Worm (Caenorhabditis elegans) whole organism, L2 larva: ENCODE data around the gene ZC262.2.
"Not testable (repeated sequence)": the region's sequence is repeated elsewhere in the genome, so short reads cannot be mapped to it uniquely, and the experiment has no call there.

Experiments
- C34F6.9 ChIP-seq: fragments of 150-350 bp; optimal IDR thresholded peaks from 2 replicates; lab custom pipeline; 2014; ENCODE audit warnings: missing biosample characterization, missing genetic modification characterization
- F13H6.1 ChIP-seq: sonication (generic microtip); optimal IDR thresholded peaks from 2 replicates; lab custom pipeline; 2016; ENCODE audit warnings: missing genetic modification characterization, missing compliant biosample characterization
- R02D3.7 ChIP-seq: fragments of 150-350 bp; optimal IDR thresholded peaks from 2 replicates; lab custom pipeline; 2014; ENCODE audit warnings: missing biosample characterization, missing genetic modification characterization
- Y55F3AM.14 ChIP-seq: fragments of 200-800 bp; sonication (Bioruptor generic); optimal IDR thresholded peaks from 2 replicates; lab custom pipeline; 2018; ENCODE audit warnings: mild to moderate bottlenecking, missing genetic modification characterization, missing compliant biosample characterization
- ZK546.5 ChIP-seq: sonication (generic microtip); optimal IDR thresholded peaks from 2 replicates; lab custom pipeline; 2017; ENCODE audit warnings: missing biosample characterization, missing genetic modification characterization
- alr-1 ChIP-seq: fragments of 150-350 bp; optimal IDR thresholded peaks from 2 replicates; lab custom pipeline; 2014; ENCODE audit warnings: missing biosample characterization, missing genetic modification characterization
- aly-2 ChIP-seq: fragments of 150-350 bp; optimal IDR thresholded peaks from 2 replicates; lab custom pipeline; 2014; ENCODE audit warnings: missing biosample characterization, missing genetic modification characterization
- ama-1 ChIP-seq: fragments of 150-350 bp; optimal IDR thresholded peaks from 2 replicates; lab custom pipeline; 2018; ENCODE audit warnings: inconsistent platforms
- blmp-1 ChIP-seq: sonication (generic microtip); optimal IDR thresholded peaks from 2 replicates; lab custom pipeline; 2017; ENCODE audit warnings: missing genetic modification characterization, mild to moderate bottlenecking, missing compliant biosample characterization, antibody characterized with exemption, moderate library complexity; ENCODE audit not compliant: insufficient read depth
- ceh-16 ChIP-seq: fragments of 150-350 bp; optimal IDR thresholded peaks from 2 replicates; lab custom pipeline; 2014; ENCODE audit warnings: missing biosample characterization, missing genetic modification characterization
- ceh-82 ChIP-seq: fragments of 150-350 bp; optimal IDR thresholded peaks from 2 replicates; lab custom pipeline; 2014; ENCODE audit warnings: missing biosample characterization, missing genetic modification characterization
- crh-2 ChIP-seq: sonication (generic microtip); optimal IDR thresholded peaks from 2 replicates; lab custom pipeline; 2017; ENCODE audit warnings: missing biosample characterization, missing genetic modification characterization
- dmd-4 ChIP-seq: sonication (generic microtip); optimal IDR thresholded peaks from 2 replicates; lab custom pipeline; 2017; ENCODE audit warnings: missing biosample characterization, missing genetic modification characterization
- egl-27 ChIP-seq: sonication (generic microtip); optimal IDR thresholded peaks from 3 replicates; lab custom pipeline; 2017; ENCODE audit warnings: missing biosample characterization, missing genetic modification reagents, missing genetic modification characterization
- elt-1 ChIP-seq: fragments of 150-350 bp; optimal IDR thresholded peaks from 2 replicates; lab custom pipeline; 2014; ENCODE audit warnings: missing biosample characterization, missing genetic modification characterization
- elt-3 ChIP-seq: sonication (generic microtip); optimal IDR thresholded peaks from 2 replicates; lab custom pipeline; 2017; ENCODE audit warnings: missing biosample characterization, missing genetic modification characterization
- fos-1 ChIP-seq: fragments of 150-350 bp; optimal IDR thresholded peaks from 2 replicates; lab custom pipeline; 2014; ENCODE audit warnings: missing biosample characterization, missing genetic modification characterization
- gmeb-1 ChIP-seq: fragments of 150-350 bp; optimal IDR thresholded peaks from 2 replicates; lab custom pipeline; 2014; ENCODE audit warnings: missing biosample characterization, missing genetic modification characterization
- lin-11 ChIP-seq: fragments of 150-350 bp; sonication (generic microtip); optimal IDR thresholded peaks from 2 replicates; lab custom pipeline; 2014; ENCODE audit warnings: missing biosample characterization, missing genetic modification characterization, inconsistent platforms, mixed read lengths
- lin-13 ChIP-seq: fragments of 150-350 bp; optimal IDR thresholded peaks from 2 replicates; lab custom pipeline; 2014; ENCODE audit warnings: missing biosample characterization, missing genetic modification reagents, missing genetic modification characterization
- lin-39 ChIP-seq: fragments of 150-350 bp; optimal IDR thresholded peaks from 2 replicates; lab custom pipeline; 2014; ENCODE audit warnings: missing biosample characterization, missing genetic modification reagents, missing genetic modification characterization
- lsy-2 ChIP-seq, 2 experiments: fragments of 150-350 bp in 1 of 2; sonication (generic microtip) in 1 of 2; optimal IDR thresholded peaks; 2 replicates each; lab custom pipeline; 2014 to 2017; ENCODE audit warnings: missing biosample characterization in 2 of 2, missing genetic modification characterization in 2 of 2
- mab-5 ChIP-seq: fragments of 150-350 bp; optimal IDR thresholded peaks from 2 replicates; lab custom pipeline; 2014; ENCODE audit warnings: missing biosample characterization, missing genetic modification characterization
- mbf-1 ChIP-seq: sonication (generic microtip); optimal IDR thresholded peaks from 2 replicates; lab custom pipeline; 2017; ENCODE audit warnings: missing biosample characterization, missing genetic modification characterization
- mdl-1 ChIP-seq, 2 experiments: fragments of 150-350 bp in 1 of 2; sonication (generic microtip) in 1 of 2; optimal IDR thresholded peaks; 2 replicates each; lab custom pipeline; 2017; ENCODE audit warnings: missing biosample characterization in 2 of 2, missing genetic modification characterization in 2 of 2
- nhr-10 ChIP-seq: sonication (generic microtip); optimal IDR thresholded peaks from 2 replicates; lab custom pipeline; 2017; ENCODE audit warnings: missing biosample characterization, missing genetic modification characterization
- nhr-11 ChIP-seq: fragments of 150-350 bp; optimal IDR thresholded peaks from 2 replicates; lab custom pipeline; 2014; ENCODE audit warnings: missing biosample characterization, missing genetic modification characterization
- nhr-12 ChIP-seq: fragments of 150-350 bp; optimal IDR thresholded peaks from 2 replicates; lab custom pipeline; 2014; ENCODE audit warnings: missing biosample characterization, missing genetic modification characterization
- nhr-129 ChIP-seq: fragments of 150-350 bp; optimal IDR thresholded peaks from 2 replicates; lab custom pipeline; 2014; ENCODE audit warnings: missing biosample characterization, missing genetic modification characterization
- nhr-21 ChIP-seq: fragments of 150-350 bp; optimal IDR thresholded peaks from 2 replicates; lab custom pipeline; 2014; ENCODE audit warnings: missing biosample characterization, missing genetic modification characterization
- nhr-23 ChIP-seq: fragments of 150-350 bp; optimal IDR thresholded peaks from 2 replicates; lab custom pipeline; 2014; ENCODE audit warnings: missing biosample characterization, missing genetic modification reagents, missing genetic modification characterization
- nhr-237 ChIP-seq: fragments of 150-350 bp; optimal IDR thresholded peaks from 2 replicates; lab custom pipeline; 2014; ENCODE audit warnings: missing biosample characterization, missing genetic modification characterization
- nhr-25 ChIP-seq: fragments of 150-350 bp; sonication (generic microtip); optimal IDR thresholded peaks from 3 replicates; lab custom pipeline; 2014; ENCODE audit warnings: missing biosample characterization, missing genetic modification characterization
- nhr-6 ChIP-seq: fragments of 150-350 bp; optimal IDR thresholded peaks from 2 replicates; lab custom pipeline; 2014; ENCODE audit warnings: missing biosample characterization, missing genetic modification characterization
- nhr-77 ChIP-seq: fragments of 150-350 bp; optimal IDR thresholded peaks from 2 replicates; lab custom pipeline; 2014; ENCODE audit warnings: missing biosample characterization, missing genetic modification characterization
- peb-1 ChIP-seq: fragments of 150-350 bp; optimal IDR thresholded peaks from 2 replicates; lab custom pipeline; 2014; ENCODE audit warnings: missing biosample characterization, missing genetic modification characterization
- sem-4 ChIP-seq: fragments of 150-350 bp; optimal IDR thresholded peaks from 2 replicates; lab custom pipeline; 2014; ENCODE audit warnings: missing biosample characterization, missing genetic modification reagents, missing genetic modification characterization
- skn-1 ChIP-seq: sonication (generic microtip); optimal IDR thresholded peaks from 2 replicates; lab custom pipeline; 2017; ENCODE audit warnings: missing biosample characterization, missing genetic modification characterization
- sma-3 ChIP-seq: sonication (generic microtip); optimal IDR thresholded peaks from 2 replicates; lab custom pipeline; 2016; ENCODE audit warnings: missing genetic modification reagents, missing genetic modification characterization, missing compliant biosample characterization
- sma-9 ChIP-seq, 2 experiments: fragments of 150-350 bp in 1 of 2; sonication (generic microtip) in 1 of 2; optimal IDR thresholded peaks; 2 replicates each; lab custom pipeline; 2014 to 2016; ENCODE audit warnings: missing genetic modification characterization in 2 of 2, mild to moderate bottlenecking in 1 of 2, missing biosample characterization in 1 of 2, missing compliant biosample characterization in 1 of 2, missing genetic modification reagents in 1 of 2, moderate library complexity in 1 of 2
- snpc-4 ChIP-seq: fragments of 150-350 bp; optimal IDR thresholded peaks from 2 replicates; lab custom pipeline; 2014; ENCODE audit warnings: missing biosample characterization, missing genetic modification characterization
- unc-39 ChIP-seq: fragments of 150-350 bp; optimal IDR thresholded peaks from 2 replicates; lab custom pipeline; 2014; ENCODE audit warnings: missing biosample characterization, missing genetic modification characterization
- unc-55 ChIP-seq: fragments of 150-350 bp; sonication (generic microtip); optimal IDR thresholded peaks from 3 replicates; lab custom pipeline; 2014; ENCODE audit warnings: missing biosample characterization, missing genetic modification reagents, missing genetic modification characterization
- unc-62 ChIP-seq: fragments of 150-350 bp; optimal IDR thresholded peaks from 2 replicates; lab custom pipeline; 2014; ENCODE audit warnings: missing biosample characterization, missing genetic modification reagents, missing genetic modification characterization
- zag-1 ChIP-seq: fragments of 150-350 bp; optimal IDR thresholded peaks from 2 replicates; lab custom pipeline; 2014; ENCODE audit warnings: missing biosample characterization, missing genetic modification characterization
- ztf-1 ChIP-seq: fragments of 200-800 bp; sonication (Bioruptor generic); conservative IDR thresholded peaks from 2 replicates; pipeline ENCODE4 v1.3.6; 2022; ENCODE audit warnings: missing genetic modification characterization, missing compliant biosample characterization
- ztf-11 ChIP-seq: sonication (generic microtip); optimal IDR thresholded peaks from 2 replicates; lab custom pipeline; 2017; ENCODE audit warnings: missing biosample characterization, missing genetic modification characterization
- ztf-4 ChIP-seq: fragments of 150-350 bp; optimal IDR thresholded peaks from 2 replicates; lab custom pipeline; 2014; ENCODE audit warnings: missing biosample characterization, missing genetic modification characterization

The ZC262.2 gene

ce11 chrIII:8344283-8344682 lies 12.4 kb downstream of the ZC262.2 start, which contains the start of gene ZC262.7:
Gene ZC262.7 (minus strand): TSS chrIII:8344336.
- not testable (repeated sequence) for TF ChIP-seq zag-1, gmeb-1, ceh-82 (tag; lab: Kevin White, UChicago)

- not testable (repeated sequence) for TF ChIP-seq sma-3; fos-1 (tag; lab: Kevin White, UChicago); nhr-21 (tag; lab: Kevin White, UChicago)
These were observed 16.0 kb downstream of the ZC262.2 start, which contains the start of gene clc-29 for ce11 chrIII:8347822-8348221. Gene clc-29 (minus strand): TSS chrIII:8347922.

ce11 chrIII:8354644-8355461 lies 23.0 kb downstream of the ZC262.2 start, which contains the start of gene unc-116:
Gene unc-116 (minus strand): TSS chrIII:8355174.
- peak; percentile 27 for TF ChIP-seq snpc-4 (tag; lab: Kevin White, UChicago)
- no peak for TF ChIP-seq Y55F3AM.14
- TF ChIP-seq lsy-2 (tag; optimal IDR thresholded peaks at IDR 0.05; lab: Kevin White, UChicago), result peak; percentile 46 to 71
- TF ChIP-seq elt-3, result no peak
- peak; percentile 51 for TF ChIP-seq crh-2
- TF ChIP-seq nhr-237 (tag; lab: Kevin White, UChicago), result no peak
- no peak for TF ChIP-seq unc-39 (tag; lab: Kevin White, UChicago)
- peak; percentile 92 for TF ChIP-seq unc-55
- TF ChIP-seq lin-11, result no peak
- peak; percentile 2 for TF ChIP-seq nhr-25
- TF ChIP-seq unc-62 (GFP tag; lab: Kevin White, UChicago), result no peak
- TF ChIP-seq ztf-11 (tag; lab: Kevin White, UChicago), result no peak
- TF ChIP-seq ztf-1 (GFP tag; lab: Robert Waterston, UW), result no peak
- no peak for TF ChIP-seq R02D3.7 (tag; lab: Kevin White, UChicago)
- TF ChIP-seq sma-3, result no peak
- no peak for TF ChIP-seq lin-39
- no peak for TF ChIP-seq nhr-10
- no peak for TF ChIP-seq mab-5 (tag; lab: Kevin White, UChicago)
- no peak for TF ChIP-seq nhr-77 (tag; lab: Kevin White, UChicago)
- TF ChIP-seq aly-2, result no peak
- peak; percentile 67 for TF ChIP-seq sma-9 (GFP tag; optimal IDR thresholded peaks at IDR 0.05; lab: Kevin White, UChicago)
- no peak for TF ChIP-seq sma-9 (tag; optimal IDR thresholded peaks at IDR 0.05; lab: Kevin White, UChicago)
- no peak for TF ChIP-seq skn-1 (tag; lab: Kevin White, UChicago)
- peak; percentile 16 to 70 for TF ChIP-seq mdl-1 (tag; optimal IDR thresholded peaks at IDR 0.05; lab: Kevin White, UChicago)
- no peak for TF ChIP-seq ceh-16 (tag; lab: Kevin White, UChicago)
- no peak for TF ChIP-seq egl-27 (tag; lab: Kevin White, UChicago)
- TF ChIP-seq nhr-6 (tag; lab: Kevin White, UChicago), result no peak
- no peak for TF ChIP-seq fos-1 (tag; lab: Kevin White, UChicago)
- no peak for TF ChIP-seq mbf-1 (tag; lab: Kevin White, UChicago)
- no peak for TF ChIP-seq dmd-4 (tag; lab: Kevin White, UChicago)
- TF ChIP-seq ceh-82 (tag; lab: Kevin White, UChicago), result no peak
- TF ChIP-seq sem-4 (tag; lab: Kevin White, UChicago), result peak; percentile 1
- no peak for TF ChIP-seq blmp-1 (tag; lab: Kevin White, UChicago)
- peak; percentile 54 for TF ChIP-seq zag-1 (tag; lab: Kevin White, UChicago)
- no peak for TF ChIP-seq gmeb-1 (tag; lab: Kevin White, UChicago)
- peak; percentile 51 for TF ChIP-seq lin-13 (GFP tag; lab: Kevin White, UChicago)
- TF ChIP-seq elt-1 (tag; lab: Kevin White, UChicago), result no peak
- TF ChIP-seq ztf-4 (tag; lab: Kevin White, UChicago), result peak; percentile 55
- no peak for TF ChIP-seq nhr-12 (tag; lab: Kevin White, UChicago)
- peak; percentile 91 for TF ChIP-seq nhr-129 (tag; lab: Kevin White, UChicago)
- no peak for TF ChIP-seq F13H6.1
- TF ChIP-seq ZK546.5 (tag; lab: Kevin White, UChicago), result no peak
- no peak for TF ChIP-seq nhr-11 (tag; lab: Kevin White, UChicago)
- TF ChIP-seq alr-1, result no peak
- TF ChIP-seq ama-1, result no peak
- TF ChIP-seq peb-1, result no peak
- no peak for TF ChIP-seq nhr-23 (tag; lab: Kevin White, UChicago)
- TF ChIP-seq nhr-21 (tag; lab: Kevin White, UChicago), result no peak
- peak; percentile 78 for TF ChIP-seq C34F6.9 (tag; lab: Kevin White, UChicago)
- TF ChIP-seq, all 48 proteins: peak for 13
